Worm (Caenorhabditis elegans): ENCODE data around the gene K04C2.8.
A peak's percentile ranks its signal among the peaks of the same experiment; 100 is the strongest.

- TF ChIP-seq dao-5 (tag; optimal IDR thresholded peaks at IDR 0.05) (no peak), W03F9.2 (tag; optimal IDR thresholded peaks at IDR 0.05) (peak; percentile 58), him-1 (tag; optimal IDR thresholded peaks at IDR 0.05) (no peak)
These were observed 27.5 kb downstream of the K04C2.8 start, which contains the start of gene T07E3.4 for ce11 chrIII:6897587-6898064.

Data from whole organism, L4/young adult.